Worm (Caenorhabditis elegans) whole organism, mixed stage, embryonic: ENCODE data around the gene ZK1240.8.

Experiments
- M03D4.4 ChIP-seq: sonication (generic microtip); optimal IDR thresholded peaks from 2 replicates; lab custom pipeline; 2017; ENCODE audit warnings: mild to moderate bottlenecking, missing genetic modification characterization, missing compliant biosample characterization
- bed-3 ChIP-seq: fragments of 200-800 bp; sonication (Bioruptor generic); optimal IDR thresholded peaks from 3 replicates; lab custom pipeline; 2018; ENCODE audit warnings: mild to moderate bottlenecking, missing genetic modification characterization, moderate library complexity, missing compliant biosample characterization
- blmp-1 ChIP-seq: fragments of 150-350 bp; optimal IDR thresholded peaks from 2 replicates; lab custom pipeline; 2014; ENCODE audit warnings: missing biosample characterization, missing genetic modification characterization
- ceh-39 ChIP-seq: fragments of 150-350 bp; optimal IDR thresholded peaks from 2 replicates; lab custom pipeline; 2014; ENCODE audit warnings: missing biosample characterization, missing genetic modification characterization
- ceh-43 ChIP-seq: fragments of 200-800 bp; sonication (Bioruptor generic); optimal IDR thresholded peaks from 2 replicates; lab custom pipeline; 2018; ENCODE audit warnings: mild to moderate bottlenecking, missing genetic modification characterization, moderate library complexity, missing compliant biosample characterization
- ceh-83 ChIP-seq: fragments of 200-800 bp; sonication (Bioruptor generic); optimal IDR thresholded peaks from 2 replicates; lab custom pipeline; 2018; ENCODE audit warnings: mild to moderate bottlenecking, missing genetic modification characterization, missing compliant biosample characterization
- ces-1 ChIP-seq: fragments of 150-350 bp; optimal IDR thresholded peaks from 2 replicates; lab custom pipeline; 2014; ENCODE audit warnings: missing biosample characterization, missing genetic modification reagents, missing genetic modification characterization
- drap-1 ChIP-seq: fragments of 200-800 bp; sonication (Bioruptor generic); optimal IDR thresholded peaks from 3 replicates; lab custom pipeline; 2018; ENCODE audit warnings: mild to moderate bottlenecking, missing genetic modification characterization, missing compliant biosample characterization
- elt-1 ChIP-seq: sonication (generic microtip); optimal IDR thresholded peaks from 2 replicates; lab custom pipeline; 2017; ENCODE audit warnings: missing genetic modification characterization, mild to moderate bottlenecking, missing compliant biosample characterization, antibody characterized with exemption, moderate library complexity, borderline replicate concordance; ENCODE audit not compliant: insufficient read depth
- flh-1 ChIP-seq: fragments of 200-800 bp; sonication (Bioruptor generic); optimal IDR thresholded peaks from 2 replicates; lab custom pipeline; 2018; ENCODE audit warnings: mild to moderate bottlenecking, missing genetic modification characterization, moderate library complexity, missing compliant biosample characterization
- ham-2 ChIP-seq: fragments of 200-800 bp; sonication (Bioruptor generic); optimal IDR thresholded peaks from 2 replicates; lab custom pipeline; 2018; ENCODE audit warnings: mild to moderate bottlenecking, missing genetic modification characterization, missing compliant biosample characterization
- hlh-1 ChIP-seq: fragments of 150-350 bp; optimal IDR thresholded peaks from 2 replicates; lab custom pipeline; 2014; ENCODE audit warnings: missing biosample characterization, missing genetic modification reagents, missing genetic modification characterization
- lin-13 ChIP-seq: fragments of 150-350 bp; optimal IDR thresholded peaks from 2 replicates; lab custom pipeline; 2014; ENCODE audit warnings: missing biosample characterization, missing genetic modification characterization
- lin-32 ChIP-seq: fragments of 200-800 bp; sonication (Bioruptor generic); optimal IDR thresholded peaks from 2 replicates; lab custom pipeline; 2018; ENCODE audit warnings: mild to moderate bottlenecking, missing genetic modification characterization, missing compliant biosample characterization
- lsy-2 ChIP-seq: fragments of 150-350 bp; optimal IDR thresholded peaks from 2 replicates; lab custom pipeline; 2014; ENCODE audit warnings: missing biosample characterization, missing genetic modification characterization
- mab-5 ChIP-seq: fragments of 150-350 bp; optimal IDR thresholded peaks from 2 replicates; lab custom pipeline; 2014; ENCODE audit warnings: missing biosample characterization, missing genetic modification characterization
- mep-1 ChIP-seq: fragments of 150-350 bp; optimal IDR thresholded peaks from 2 replicates; lab custom pipeline; 2017; ENCODE audit warnings: missing biosample characterization, missing genetic modification reagents, missing genetic modification characterization, inconsistent platforms
- nhr-12 ChIP-seq: fragments of 150-350 bp; optimal IDR thresholded peaks from 2 replicates; lab custom pipeline; 2014; ENCODE audit warnings: missing biosample characterization, missing genetic modification characterization
- nhr-2 ChIP-seq: fragments of 150-350 bp; optimal IDR thresholded peaks from 2 replicates; lab custom pipeline; 2014; ENCODE audit warnings: missing biosample characterization, missing genetic modification characterization
- nhr-237 ChIP-seq: fragments of 150-350 bp; optimal IDR thresholded peaks from 2 replicates; lab custom pipeline; 2014; ENCODE audit warnings: missing biosample characterization, missing genetic modification characterization
- nhr-28 ChIP-seq: fragments of 150-350 bp; optimal IDR thresholded peaks from 2 replicates; lab custom pipeline; 2014; ENCODE audit warnings: missing biosample characterization, missing genetic modification characterization
- nhr-76 ChIP-seq: sonication (generic microtip); optimal IDR thresholded peaks from 2 replicates; lab custom pipeline; 2017; ENCODE audit warnings: missing biosample characterization, missing genetic modification characterization
- pha-4 ChIP-seq: fragments of 150-350 bp; optimal IDR thresholded peaks from 2 replicates; lab custom pipeline; 2018; ENCODE audit warnings: missing biosample characterization, missing genetic modification reagents, missing genetic modification characterization
- sem-2 ChIP-seq: fragments of 200-800 bp; sonication (Bioruptor generic); optimal IDR thresholded peaks from 2 replicates; lab custom pipeline; 2018; ENCODE audit warnings: mild to moderate bottlenecking, missing genetic modification characterization, missing compliant biosample characterization
- snpc-4 ChIP-seq: fragments of 150-350 bp; optimal IDR thresholded peaks from 2 replicates; lab custom pipeline; 2014; ENCODE audit warnings: missing biosample characterization, missing genetic modification characterization
- sptf-1 ChIP-seq: sonication (generic microtip); optimal IDR thresholded peaks from 2 replicates; lab custom pipeline; 2017; ENCODE audit warnings: mild to moderate bottlenecking, missing genetic modification characterization, moderate library complexity, missing compliant biosample characterization
- tbx-8 ChIP-seq: fragments of 200-800 bp; sonication (Bioruptor generic); optimal IDR thresholded peaks from 2 replicates; lab custom pipeline; 2018; ENCODE audit warnings: mild to moderate bottlenecking, missing genetic modification characterization, moderate library complexity, missing compliant biosample characterization
- unc-120 ChIP-seq: sonication (generic microtip); optimal IDR thresholded peaks from 2 replicates; lab custom pipeline; 2017; ENCODE audit warnings: missing genetic modification characterization, missing compliant biosample characterization; ENCODE audit not compliant: poor library complexity, severe bottlenecking
- unc-39 ChIP-seq: fragments of 150-350 bp; optimal IDR thresholded peaks from 2 replicates; lab custom pipeline; 2014; ENCODE audit warnings: missing biosample characterization, missing genetic modification characterization
- unc-62 ChIP-seq: fragments of 150-350 bp; optimal IDR thresholded peaks from 2 replicates; lab custom pipeline; 2014; ENCODE audit warnings: missing biosample characterization, missing genetic modification reagents, missing genetic modification characterization
- zip-8 ChIP-seq: fragments of 150-350 bp; optimal IDR thresholded peaks from 2 replicates; lab custom pipeline; 2014; ENCODE audit warnings: missing biosample characterization, missing genetic modification characterization
- ztf-11 ChIP-seq: fragments of 150-350 bp; optimal IDR thresholded peaks from 2 replicates; lab custom pipeline; 2014; ENCODE audit warnings: missing biosample characterization, missing genetic modification characterization

ZK1240.8 gene

DNA sequence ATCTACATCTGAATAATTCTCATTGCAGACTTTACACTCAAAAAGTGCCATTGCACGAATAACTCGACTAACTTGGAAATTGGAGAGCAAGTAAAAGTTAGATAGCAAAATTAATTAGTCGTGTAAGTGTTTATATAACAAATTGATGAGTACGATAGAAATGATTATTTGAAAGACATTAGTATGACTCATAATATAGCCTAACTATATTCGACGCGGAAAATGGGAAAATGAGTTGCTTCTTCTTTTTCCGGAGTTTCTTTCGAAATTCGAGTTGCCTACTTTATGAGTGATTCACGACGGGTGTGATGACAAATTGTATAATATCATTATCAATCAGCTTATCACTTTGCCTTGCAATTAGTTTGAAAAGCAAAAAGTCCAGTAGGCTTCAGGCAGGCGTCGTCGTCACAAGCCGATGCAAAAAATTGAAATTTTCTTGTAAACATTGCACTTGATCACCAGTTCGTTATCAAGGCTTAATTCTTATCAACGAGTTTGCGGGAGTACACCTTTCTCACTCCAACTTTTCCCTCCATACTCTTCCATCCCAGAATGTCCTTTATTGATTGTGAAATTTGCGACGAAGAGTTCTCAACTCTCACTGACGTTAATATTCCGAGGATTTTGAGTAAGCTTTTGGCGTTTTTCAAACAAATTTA, 5.9 kb downstream of the ZK1240.8 start, which contains the start of the genes ZK1240.6 and ZK1240.2:
TSS of gene ZK1240.6 (minus strand) at position 51 of the 662 bp plus-strand sequence.
TSS of gene ZK1240.2 (plus strand) at position 520 of the 662 bp plus-strand sequence.
- no peak for TF ChIP-seq hlh-1 (tag; lab: Kevin White, UChicago)
- no peak for TF ChIP-seq drap-1 (GFP tag; lab: Kevin White, UChicago)
- no peak for TF ChIP-seq ceh-39 (tag; lab: Kevin White, UChicago)
- no peak for TF ChIP-seq nhr-237
- TF ChIP-seq nhr-12 = no peak
- no peak for TF ChIP-seq pha-4 (tag; lab: Kevin White, UChicago)

DNA sequence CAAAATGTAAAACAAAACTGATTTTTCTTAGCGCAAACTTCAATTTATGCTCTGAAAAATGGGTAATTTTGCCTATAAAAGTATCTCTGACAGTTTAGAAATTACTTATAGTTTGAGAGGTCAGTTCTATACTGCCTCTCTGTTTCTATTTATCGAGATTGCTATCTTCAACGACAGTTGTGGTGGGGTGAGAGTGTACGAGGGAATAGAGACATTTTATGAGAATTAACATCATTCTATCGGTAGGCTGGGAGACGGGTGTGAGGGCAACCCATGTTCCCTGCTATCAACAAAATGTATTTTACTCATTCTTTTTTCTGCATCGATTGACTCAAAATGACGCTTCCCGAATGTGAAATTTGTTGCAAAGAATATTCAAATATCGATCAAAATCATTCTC, 8.8 kb downstream of the ZK1240.8 start, which contains the start of gene ZK1240.3:
TSS of gene ZK1240.3 (plus strand) at position 238 of the 400 bp plus-strand sequence.
- no peak for TF ChIP-seq unc-39 (tag; lab: Kevin White, UChicago)
- TF ChIP-seq mab-5 (tag; lab: Kevin White, UChicago) = no peak
- TF ChIP-seq nhr-76 (tag; lab: Kevin White, UChicago) = no peak
- TF ChIP-seq ceh-83 = no peak
- no peak for TF ChIP-seq pha-4 (tag; lab: Kevin White, UChicago)
- TF ChIP-seq lin-13 (tag; lab: Kevin White, UChicago) = no peak
- no peak for TF ChIP-seq nhr-28
- TF ChIP-seq mep-1 (tag; lab: Kevin White, UChicago) = no peak
- TF ChIP-seq bed-3 (GFP tag; lab: Kevin White, UChicago) = no peak
- TF ChIP-seq unc-120 = no peak
- TF ChIP-seq ceh-43 (GFP tag; lab: Kevin White, UChicago) = no peak
- no peak for TF ChIP-seq nhr-237
- no peak for TF ChIP-seq ztf-11
- no peak for TF ChIP-seq tbx-8 (GFP tag; lab: Kevin White, UChicago)
- TF ChIP-seq elt-1 (tag; lab: Kevin White, UChicago) = no peak
- TF ChIP-seq lsy-2 (tag; lab: Kevin White, UChicago) = no peak

DNA sequence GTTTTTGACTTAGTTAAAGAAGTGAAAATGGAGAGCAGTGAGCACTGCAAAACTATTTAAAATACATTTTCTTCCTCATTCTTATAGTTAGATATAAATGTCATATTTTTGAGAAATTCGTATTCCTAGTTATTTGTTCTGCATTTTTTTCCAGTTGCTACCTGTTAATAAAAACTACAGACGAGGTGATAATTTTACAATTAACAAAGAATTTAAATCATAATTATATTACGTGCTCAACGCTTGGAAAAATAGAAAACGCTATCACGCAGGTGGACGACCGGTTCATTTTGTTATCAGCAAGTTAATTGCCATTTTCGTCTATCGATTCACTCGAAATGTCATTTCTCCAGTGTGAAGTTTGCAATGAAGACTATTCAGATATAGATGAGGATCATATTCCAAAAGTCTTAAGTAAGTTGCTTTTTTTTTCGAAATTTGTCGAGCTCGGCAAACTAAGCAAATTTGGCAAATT, 10.9 kb downstream of the ZK1240.8 start, which contains the start of the genes ZK1240.5 and ZK1240.9:
TSS of gene ZK1240.5 (minus strand) at position 51 of the 475 bp plus-strand sequence.
TSS of gene ZK1240.9 (plus strand) at position 307 of the 475 bp plus-strand sequence.
- TF ChIP-seq ham-2 = no peak
- no peak for TF ChIP-seq ceh-83
- no peak for TF ChIP-seq unc-62 (GFP tag; lab: Kevin White, UChicago)
- no peak for TF ChIP-seq lsy-2 (tag; lab: Kevin White, UChicago)
- no peak for TF ChIP-seq blmp-1
- TF ChIP-seq zip-8 = no peak
- no peak for TF ChIP-seq bed-3 (GFP tag; lab: Kevin White, UChicago)
- no peak for TF ChIP-seq nhr-2 (tag; lab: Kevin White, UChicago)
- TF ChIP-seq M03D4.4 (tag; lab: Kevin White, UChicago) = no peak
- TF ChIP-seq, all 35 proteins: peak for 0

DNA sequence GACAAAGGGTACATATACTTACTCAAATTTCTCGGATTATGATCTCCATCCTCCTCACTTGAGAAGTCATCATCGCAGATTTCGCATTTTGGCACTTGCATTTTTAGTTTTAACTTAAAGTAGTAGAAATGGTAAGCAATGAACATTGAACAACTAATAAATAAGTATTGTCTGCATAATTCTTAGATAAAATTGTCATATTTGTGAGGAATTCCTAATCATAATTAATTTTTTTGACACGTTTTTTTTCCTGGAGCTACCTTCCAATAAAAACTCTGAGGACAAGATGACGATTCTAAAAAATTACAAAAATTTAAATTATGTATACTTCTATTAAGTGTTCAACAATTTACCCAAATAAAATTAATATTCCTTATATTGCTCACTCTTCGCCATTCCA, 16.1 kb downstream of the ZK1240.8 start, which contains the start of the genes trim-21 and B0281.1:
TSS of gene trim-21 (minus strand) at position 101 of the 400 bp plus-strand sequence.
TSS of gene B0281.1 (plus strand) at position 321 of the 400 bp plus-strand sequence.
- TF ChIP-seq ceh-83 = no peak
- no peak for TF ChIP-seq elt-1 (tag; lab: Kevin White, UChicago)
- TF ChIP-seq nhr-76 (tag; lab: Kevin White, UChicago) = no peak
- no peak for TF ChIP-seq blmp-1
- no peak for TF ChIP-seq flh-1 (GFP tag; lab: Kevin White, UChicago)
- no peak for TF ChIP-seq lin-32 (GFP tag; lab: Kevin White, UChicago)
- no peak for TF ChIP-seq nhr-28
- TF ChIP-seq sem-2 = no peak
- no peak for TF ChIP-seq ztf-11
- TF ChIP-seq snpc-4 (tag; lab: Kevin White, UChicago) = no peak
- TF ChIP-seq hlh-1 (tag; lab: Kevin White, UChicago) = no peak
- TF ChIP-seq nhr-237 = no peak
- TF ChIP-seq unc-39 (tag; lab: Kevin White, UChicago) = no peak
- no peak for TF ChIP-seq lin-13 (tag; lab: Kevin White, UChicago)
- TF ChIP-seq unc-120 = no peak
- TF ChIP-seq sptf-1 (tag; lab: Kevin White, UChicago) = no peak
- no peak for TF ChIP-seq ces-1 (GFP tag; lab: Kevin White, UChicago)
- TF ChIP-seq pha-4 (tag; lab: Kevin White, UChicago) = no peak
- no peak for TF ChIP-seq unc-62 (GFP tag; lab: Kevin White, UChicago)
